Worm (Caenorhabditis elegans): ENCODE results near the gene let-756.

let-756 gene

DNA sequence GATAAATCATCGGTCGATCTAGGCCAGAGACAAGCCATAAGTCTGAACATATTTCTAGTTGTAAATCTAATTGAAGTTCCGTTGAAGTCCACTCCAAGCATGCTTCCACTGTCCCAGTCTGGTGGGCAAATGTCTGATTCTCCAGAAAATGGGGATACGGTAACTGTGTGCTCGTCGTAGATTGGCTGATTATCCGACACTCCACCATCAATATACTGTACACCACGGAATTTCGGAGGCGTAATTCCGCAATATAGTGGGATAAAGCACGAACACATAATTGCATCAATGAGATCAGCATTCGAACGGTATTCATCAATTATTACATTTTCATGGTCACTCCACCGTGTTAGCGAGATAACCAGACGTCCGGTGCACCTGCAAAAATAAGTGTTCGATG, 11.3 kb downstream of the let-756 start:
- TF ChIP-seq med-1 (GFP tag; optimal IDR thresholded peaks at IDR 0.05; ENCODE audit: insufficient read depth) = no peak
- no peak for TF ChIP-seq flt-1 (GFP tag; IDR thresholded peaks at IDR 0.05)
- no peak for TF ChIP-seq T22C8.4 (GFP tag; IDR thresholded peaks at IDR 0.05)
- no peak for TF ChIP-seq ref-1 (GFP tag; conservative IDR thresholded peaks at IDR 0.05)
- no peak for TF ChIP-seq klf-2 (GFP tag; conservative IDR thresholded peaks at IDR 0.05)
- TF ChIP-seq tab-1 (GFP tag; IDR thresholded peaks at IDR 0.05) = no peak
- TF ChIP-seq ztf-29 (GFP tag; IDR thresholded peaks at IDR 0.05) = no peak
- TF ChIP-seq cog-1 (tag; optimal IDR thresholded peaks at IDR 0.05) = no peak
- TF ChIP-seq ztf-23 (GFP tag; IDR thresholded peaks at IDR 0.05) = no peak

- TF ChIP-seq ztf-23 (GFP tag; IDR thresholded peaks at IDR 0.05) (no peak), med-1 (GFP tag; optimal IDR thresholded peaks at IDR 0.05; ENCODE audit: insufficient read depth) (no peak), ref-1 (GFP tag; conservative IDR thresholded peaks at IDR 0.05) (no peak), klf-2 (GFP tag; conservative IDR thresholded peaks at IDR 0.05) (no peak), T22C8.4 (GFP tag; IDR thresholded peaks at IDR 0.05) (no peak)
Measured at ce11 chrIII:6419409-6419944, 12.5 kb downstream of the let-756 start, which contains the start of gene atgl-1. TSS of gene atgl-1 (minus strand) at chrIII:6419459.

ce11 chrIII:6420201-6420600, 13.3 kb downstream of the let-756 start:
- TF ChIP-seq cog-1 (tag; optimal IDR thresholded peaks at IDR 0.05) (no peak), klf-2 (GFP tag; conservative IDR thresholded peaks at IDR 0.05) (no peak), tab-1 (GFP tag; IDR thresholded peaks at IDR 0.05) (no peak), med-1 (GFP tag; optimal IDR thresholded peaks at IDR 0.05; ENCODE audit: insufficient read depth) (no peak), T22C8.4 (GFP tag; IDR thresholded peaks at IDR 0.05) (no peak), ztf-29 (GFP tag; IDR thresholded peaks at IDR 0.05) (no peak), ztf-23 (GFP tag; IDR thresholded peaks at IDR 0.05) (no peak), ref-1 (GFP tag; conservative IDR thresholded peaks at IDR 0.05) (no peak), flt-1 (GFP tag; IDR thresholded peaks at IDR 0.05) (no peak)

ce11 chrIII:6420995-6421404, 14.1 kb downstream of the let-756 start:
- TF ChIP-seq ztf-29 (GFP tag; IDR thresholded peaks at IDR 0.05) (peak; percentile 39; the same call in 1 of the 2 replicates), klf-2 (GFP tag; conservative IDR thresholded peaks at IDR 0.05) (no peak), T22C8.4 (GFP tag; IDR thresholded peaks at IDR 0.05) (no peak), flt-1 (GFP tag; IDR thresholded peaks at IDR 0.05) (0 out of 2 replicates have a peak, but pooled peaks have one; percentile 8), med-1 (GFP tag; optimal IDR thresholded peaks at IDR 0.05; ENCODE audit: insufficient read depth) (no peak), tab-1 (GFP tag; IDR thresholded peaks at IDR 0.05) (no peak), cog-1 (tag; optimal IDR thresholded peaks at IDR 0.05) (peak; percentile 33), ztf-23 (GFP tag; IDR thresholded peaks at IDR 0.05) (no peak), ref-1 (GFP tag; conservative IDR thresholded peaks at IDR 0.05) (no peak)

DNA sequence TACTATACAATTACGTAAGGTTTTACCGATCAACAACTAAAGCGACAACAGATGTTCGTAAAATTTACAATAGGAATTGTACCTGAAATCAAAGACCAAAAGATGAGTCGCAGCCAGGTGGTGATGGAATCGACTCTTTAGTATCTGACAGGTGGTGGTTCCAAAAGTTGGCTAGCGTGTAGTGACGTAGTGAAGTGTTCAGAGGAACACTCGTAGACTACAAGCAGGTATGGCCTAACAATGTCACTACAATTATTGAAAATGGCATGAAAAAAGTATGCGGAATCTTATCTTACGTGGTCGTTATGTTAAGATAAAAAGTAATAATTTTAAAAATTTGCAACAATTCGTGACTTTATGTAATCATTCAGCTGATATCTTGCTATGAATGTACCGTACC, 14.5 kb downstream of the let-756 start:
- TF ChIP-seq flt-1 (GFP tag; IDR thresholded peaks at IDR 0.05) (no peak), tab-1 (GFP tag; IDR thresholded peaks at IDR 0.05) (no peak), ref-1 (GFP tag; conservative IDR thresholded peaks at IDR 0.05) (no peak), T22C8.4 (GFP tag; IDR thresholded peaks at IDR 0.05) (no peak), med-1 (GFP tag; optimal IDR thresholded peaks at IDR 0.05; ENCODE audit: insufficient read depth) (no peak), ztf-23 (GFP tag; IDR thresholded peaks at IDR 0.05) (no peak), cog-1 (tag; optimal IDR thresholded peaks at IDR 0.05) (no peak), klf-2 (GFP tag; conservative IDR thresholded peaks at IDR 0.05) (no peak), ztf-29 (GFP tag; IDR thresholded peaks at IDR 0.05) (no peak)

DNA sequence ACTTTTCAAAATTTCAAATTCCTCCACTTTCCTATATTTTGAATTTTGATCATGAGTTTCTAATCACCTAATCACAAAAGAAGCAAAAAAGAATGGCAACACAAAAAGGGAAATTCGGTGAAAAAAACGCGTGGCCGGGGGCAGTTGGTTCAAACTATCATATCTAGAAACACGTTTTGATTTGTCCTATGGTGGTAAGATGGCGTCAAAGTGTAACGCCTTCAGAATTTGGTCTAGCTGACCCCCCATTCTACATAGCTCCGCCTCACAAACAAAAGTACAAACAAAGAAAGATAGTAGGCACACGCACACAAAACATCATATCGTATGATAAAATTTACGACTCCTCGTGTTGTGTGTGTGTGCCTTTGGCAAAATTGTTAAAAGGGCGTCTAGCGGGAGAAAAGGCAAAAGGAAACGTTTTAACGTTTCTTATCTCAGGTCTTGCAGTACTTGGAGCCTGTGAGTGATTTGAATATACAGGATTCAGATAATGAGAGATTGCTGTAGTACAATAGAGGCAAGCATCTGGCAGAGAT, 15.1 kb downstream of the let-756 start:
- TF ChIP-seq tab-1 (GFP tag; IDR thresholded peaks at IDR 0.05) (no peak), cog-1 (tag; optimal IDR thresholded peaks at IDR 0.05) (no peak), ref-1 (GFP tag; conservative IDR thresholded peaks at IDR 0.05) (no peak), ztf-29 (GFP tag; IDR thresholded peaks at IDR 0.05) (no peak), klf-2 (GFP tag; conservative IDR thresholded peaks at IDR 0.05) (no peak), med-1 (GFP tag; optimal IDR thresholded peaks at IDR 0.05; ENCODE audit: insufficient read depth) (no peak), ztf-23 (GFP tag; IDR thresholded peaks at IDR 0.05) (no peak), flt-1 (GFP tag; IDR thresholded peaks at IDR 0.05) (no peak), T22C8.4 (GFP tag; IDR thresholded peaks at IDR 0.05) (no peak)

DNA sequence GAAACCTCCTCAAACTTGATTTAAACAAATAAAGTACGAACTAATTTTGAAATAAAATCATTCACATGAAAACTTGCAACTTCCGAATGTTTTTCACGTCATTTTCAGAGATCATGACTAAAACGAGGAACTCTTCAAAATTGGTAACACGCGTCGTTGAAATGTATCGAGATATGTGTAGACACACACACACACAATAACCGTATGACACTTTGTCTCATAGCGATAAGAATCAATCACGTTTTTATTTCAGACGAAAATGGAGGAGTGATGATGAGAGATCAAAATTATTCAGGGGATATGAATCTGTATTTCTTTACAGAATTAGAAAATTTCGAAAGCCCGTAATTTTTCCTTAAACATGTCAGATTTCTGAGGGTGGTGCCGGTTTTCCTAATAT, 15.8 kb downstream of the let-756 start:
- TF ChIP-seq med-1 (GFP tag; optimal IDR thresholded peaks at IDR 0.05; ENCODE audit: insufficient read depth) (no peak), ztf-29 (GFP tag; IDR thresholded peaks at IDR 0.05) (no peak), klf-2 (GFP tag; conservative IDR thresholded peaks at IDR 0.05) (no peak)

- TF ChIP-seq ztf-29 (GFP tag; IDR thresholded peaks at IDR 0.05) (no peak), flt-1 (GFP tag; IDR thresholded peaks at IDR 0.05) (no peak), ztf-23 (GFP tag; IDR thresholded peaks at IDR 0.05) (no peak), ref-1 (GFP tag; conservative IDR thresholded peaks at IDR 0.05) (no peak), tab-1 (GFP tag; IDR thresholded peaks at IDR 0.05) (no peak), klf-2 (GFP tag; conservative IDR thresholded peaks at IDR 0.05) (no peak), T22C8.4 (GFP tag; IDR thresholded peaks at IDR 0.05) (no peak), med-1 (GFP tag; optimal IDR thresholded peaks at IDR 0.05; ENCODE audit: insufficient read depth) (no peak), cog-1 (tag; optimal IDR thresholded peaks at IDR 0.05) (no peak)
Measured at ce11 chrIII:6427205-6427604, 20.3 kb downstream of the let-756 start, which contains the start of gene C05D11.8. TSS of gene C05D11.8 (minus strand) at chrIII:6427305.

DNA sequence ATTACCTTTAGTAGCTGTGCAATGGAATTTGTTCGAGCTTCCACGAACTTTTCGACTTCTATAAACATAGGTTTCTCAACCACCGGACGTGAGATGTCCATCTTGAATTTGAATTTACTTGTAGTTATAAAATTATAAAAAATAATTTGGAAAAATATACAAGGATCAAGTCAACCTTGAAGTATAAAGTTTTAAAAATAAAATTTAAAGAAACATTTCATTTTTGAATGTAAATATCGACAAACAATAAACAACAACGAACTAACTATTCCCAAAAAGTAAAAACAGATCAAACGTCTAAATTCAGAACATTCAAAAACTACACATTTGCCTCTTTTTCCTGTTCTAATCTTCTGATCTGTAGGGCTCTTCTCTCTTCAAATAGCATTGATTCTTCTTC, 23.9 kb downstream of the let-756 start, which contains the start of gene popl-1:
TSS of gene popl-1 (minus strand) at position 101 of the 400 bp plus-strand sequence.
- TF ChIP-seq ztf-29 (GFP tag; IDR thresholded peaks at IDR 0.05) (no peak), ref-1 (GFP tag; conservative IDR thresholded peaks at IDR 0.05) (no peak), cog-1 (tag; optimal IDR thresholded peaks at IDR 0.05) (no peak), T22C8.4 (GFP tag; IDR thresholded peaks at IDR 0.05) (no peak), flt-1 (GFP tag; IDR thresholded peaks at IDR 0.05) (no peak), klf-2 (GFP tag; conservative IDR thresholded peaks at IDR 0.05) (no peak), tab-1 (GFP tag; IDR thresholded peaks at IDR 0.05) (no peak), ztf-23 (GFP tag; IDR thresholded peaks at IDR 0.05) (no peak)

Data from whole organism, midembryonic.